Fruit fly (Drosophila melanogaster) whole organism, wandering third instar larva: Measurements from ENCODE around the gene mon2.

ENCODE experiments used
- Abd-B ChIP-seq: fragments of >200 bp; optimal IDR thresholded peaks from 2 replicates; lab custom pipeline; 2017; ENCODE audit warnings: missing biosample characterization, missing genetic modification characterization
- CG9705 ChIP-seq: fragments of 200-800 bp; sonication (Bioruptor generic); optimal IDR thresholded peaks from 2 replicates; lab custom pipeline; 2018; ENCODE audit warnings: missing biosample characterization, mild to moderate bottlenecking, missing genetic modification characterization
- CrebA ChIP-seq: fragments of 200-800 bp; sonication (Bioruptor generic); optimal IDR thresholded peaks from 2 replicates; lab custom pipeline; 2016; ENCODE audit warnings: missing biosample characterization, mild to moderate bottlenecking, missing genetic modification characterization, borderline replicate concordance
- Dfd ChIP-seq: fragments of >200 bp; optimal IDR thresholded peaks from 2 replicates; lab custom pipeline; 2017; ENCODE audit warnings: missing biosample characterization, missing genetic modification characterization
- Dif ChIP-seq: fragments of 200-275, 200-300 bp; sonication (Bioruptor generic); optimal IDR thresholded peaks from 2 replicates; lab custom pipeline; 2018; ENCODE audit warnings: missing biosample characterization, missing genetic modification characterization; ENCODE audit not compliant: partially characterized antibody
- HLH106 ChIP-seq: fragments of 200-800 bp; optimal IDR thresholded peaks from 3 replicates; lab custom pipeline; 2019; ENCODE audit warnings: missing biosample characterization, mild to moderate bottlenecking, missing genetic modification characterization, moderate library complexity
- Hnf4 ChIP-seq: fragments of 200-800 bp; sonication (Bioruptor generic); optimal IDR thresholded peaks from 2 replicates; lab custom pipeline; 2016; ENCODE audit warnings: missing biosample characterization, mild to moderate bottlenecking, missing genetic modification characterization
- Hr78 ChIP-seq: fragments of >200 bp; optimal IDR thresholded peaks from 2 replicates; lab custom pipeline; 2017; ENCODE audit warnings: missing biosample characterization, missing genetic modification characterization
- Jra ChIP-seq: sonication (Bioruptor generic); optimal IDR thresholded peaks from 2 replicates; lab custom pipeline; 2016; ENCODE audit warnings: missing biosample characterization, missing genetic modification characterization
- Mio ChIP-seq: sonication (Bioruptor generic); optimal IDR thresholded peaks from 2 replicates; lab custom pipeline; 2016; ENCODE audit warnings: missing biosample characterization, missing genetic modification characterization
- Myc ChIP-seq: fragments of >200 bp; optimal IDR thresholded peaks from 2 replicates; lab custom pipeline; 2017
- N ChIP-seq: fragments of >200 bp; optimal IDR thresholded peaks from 2 replicates; lab custom pipeline; 2018; ENCODE audit warnings: missing biosample characterization, missing external identifiers, missing genetic modification characterization
- OdsH ChIP-seq: fragments of 200-800 bp; sonication (Bioruptor generic); optimal IDR thresholded peaks from 2 replicates; lab custom pipeline; 2016; ENCODE audit warnings: missing biosample characterization, mild to moderate bottlenecking, missing genetic modification characterization
- Rel ChIP-seq, 2 experiments: fragments of 200-800 bp; sonication (Bioruptor generic) in 1 of 2; optimal IDR thresholded peaks; 2 replicates in 1 of 2; 3 replicates in 1 of 2; lab custom pipeline; 2016 to 2019; ENCODE audit warnings: mild to moderate bottlenecking in 2 of 2, missing biosample characterization in 2 of 2, missing genetic modification characterization in 2 of 2, moderate library complexity in 1 of 2
- Sp1 ChIP-seq: fragments of 200-800 bp; sonication (Bioruptor generic); optimal IDR thresholded peaks from 3 replicates; lab custom pipeline; 2019; ENCODE audit warnings: missing biosample characterization, mild to moderate bottlenecking, missing genetic modification characterization, moderate library complexity
- Vsx2 ChIP-seq: fragments of 200-300, 225-300 bp; sonication (Bioruptor generic); optimal IDR thresholded peaks from 2 replicates; lab custom pipeline; 2018; ENCODE audit warnings: missing biosample characterization, missing genetic modification characterization; ENCODE audit not compliant: partially characterized antibody
- br ChIP-seq: fragments of 200-800 bp; sonication (Bioruptor generic); optimal IDR thresholded peaks from 2 replicates; lab custom pipeline; 2016; ENCODE audit warnings: missing biosample characterization, missing genetic modification characterization
- dmrt93B ChIP-seq: fragments of 200-800 bp; sonication (Bioruptor generic); optimal IDR thresholded peaks from 2 replicates; lab custom pipeline; 2018; ENCODE audit warnings: missing biosample characterization, mild to moderate bottlenecking, missing genetic modification characterization
- dsf ChIP-seq: sonication (Bioruptor generic); optimal IDR thresholded peaks from 2 replicates; lab custom pipeline; 2016; ENCODE audit warnings: missing biosample characterization, missing genetic modification characterization, borderline replicate concordance
- fru ChIP-seq: fragments of 200-800 bp; sonication (Bioruptor generic); optimal IDR thresholded peaks from 3 replicates; lab custom pipeline; 2016; ENCODE audit warnings: missing biosample characterization, mild to moderate bottlenecking, missing genetic modification characterization
- h ChIP-seq: fragments of 200-800 bp; sonication (Bioruptor generic); optimal IDR thresholded peaks from 3 replicates; lab custom pipeline; 2016; ENCODE audit warnings: missing biosample characterization, mild to moderate bottlenecking, missing genetic modification characterization
- jim ChIP-seq: fragments of 175-275, 200-325 bp; sonication (Bioruptor generic); optimal IDR thresholded peaks from 2 replicates; lab custom pipeline; 2016; ENCODE audit warnings: missing biosample characterization, mild to moderate bottlenecking, missing genetic modification characterization
- pan ChIP-seq: fragments of >200 bp; optimal IDR thresholded peaks from 2 replicates; lab custom pipeline; 2017
- psq ChIP-seq: fragments of 200-800 bp; sonication (Bioruptor generic); optimal IDR thresholded peaks from 3 replicates; lab custom pipeline; 2017; ENCODE audit warnings: missing biosample characterization, mild to moderate bottlenecking, missing genetic modification characterization, moderate library complexity
- rgr ChIP-seq: fragments of 200-800 bp; sonication (Bioruptor generic); optimal IDR thresholded peaks from 3 replicates; lab custom pipeline; 2016; ENCODE audit warnings: missing biosample characterization, mild to moderate bottlenecking, missing genetic modification characterization
- sage ChIP-seq: fragments of 200-800 bp; sonication (Bioruptor generic); optimal IDR thresholded peaks from 2 replicates; lab custom pipeline; 2016; ENCODE audit warnings: missing biosample characterization, mild to moderate bottlenecking, missing genetic modification characterization
- usp ChIP-seq: fragments of >200 bp; optimal IDR thresholded peaks from 2 replicates; lab custom pipeline; 2017; ENCODE audit warnings: missing biosample characterization, missing genetic modification characterization
- woc ChIP-seq: sonication (Bioruptor generic); optimal IDR thresholded peaks from 2 replicates; lab custom pipeline; 2016; ENCODE audit warnings: missing biosample characterization, mild to moderate bottlenecking, missing genetic modification characterization

The mon2 gene

DNA sequence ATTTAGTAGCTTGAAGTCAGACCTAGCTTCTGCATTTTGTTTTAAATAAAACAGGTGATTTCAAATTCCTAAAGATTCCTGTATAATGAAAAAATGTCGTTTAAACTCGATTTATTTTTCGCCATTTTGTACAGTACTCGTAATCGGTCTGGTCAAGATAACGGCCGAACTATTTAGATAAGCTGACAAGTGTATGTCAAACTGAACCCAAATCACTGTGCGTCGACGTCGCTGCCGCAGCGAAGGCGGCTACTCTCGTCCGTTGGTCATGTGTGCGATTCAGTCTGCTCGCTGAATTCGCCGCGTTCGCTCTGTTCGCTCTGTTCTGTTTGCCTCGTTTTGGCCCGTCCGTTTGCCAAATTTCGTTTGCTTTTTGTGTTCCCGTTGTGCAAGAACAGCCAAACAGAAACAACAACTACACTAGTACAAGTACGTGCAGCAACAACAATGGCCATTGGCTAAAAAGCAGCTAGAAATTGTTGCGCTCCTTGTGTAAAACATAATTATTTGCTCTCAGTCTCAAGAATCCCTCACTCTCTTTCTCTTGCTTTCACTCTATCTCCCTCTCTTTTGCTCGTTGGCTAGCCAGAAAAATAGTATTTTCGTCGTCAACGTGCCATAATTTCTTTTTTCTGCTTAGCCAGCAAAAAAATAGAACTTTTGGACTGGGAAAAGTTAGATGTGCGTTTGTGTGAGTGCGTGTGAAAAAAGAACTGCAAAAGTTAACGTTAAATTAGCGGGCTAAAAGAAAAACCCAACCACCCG, 35.6 kb downstream of the mon2 start (continued):
- TF ChIP-seq woc (GFP tag; lab: Kevin White, UChicago) (peak; percentile 7), Rel (GFP tag; optimal IDR thresholded peaks at IDR 0.05; lab: Kevin White, UChicago) (no peak), Rel (tag; optimal IDR thresholded peaks at IDR 0.05; lab: Kevin White, UChicago) (no peak), Hr78 (GFP tag; lab: Kevin White, UChicago) (no peak), pan (lab: Kevin White, UChicago) (no peak), dsf (no peak), Myc (lab: Kevin White, UChicago) (no peak), HLH106 (tag; lab: Kevin White, UChicago) (no peak), Dif (GFP tag; lab: Kevin White, UChicago) (peak; percentile 31), Hnf4 (GFP tag; lab: Kevin White, UChicago) (no peak), Jra (GFP tag; lab: Kevin White, UChicago) (no peak), usp (no peak), OdsH (GFP tag; lab: Kevin White, UChicago) (peak; percentile 47), Dfd (GFP tag; lab: Kevin White, UChicago) (no peak), N (GFP tag; lab: Kevin White, UChicago) (no peak)

DNA sequence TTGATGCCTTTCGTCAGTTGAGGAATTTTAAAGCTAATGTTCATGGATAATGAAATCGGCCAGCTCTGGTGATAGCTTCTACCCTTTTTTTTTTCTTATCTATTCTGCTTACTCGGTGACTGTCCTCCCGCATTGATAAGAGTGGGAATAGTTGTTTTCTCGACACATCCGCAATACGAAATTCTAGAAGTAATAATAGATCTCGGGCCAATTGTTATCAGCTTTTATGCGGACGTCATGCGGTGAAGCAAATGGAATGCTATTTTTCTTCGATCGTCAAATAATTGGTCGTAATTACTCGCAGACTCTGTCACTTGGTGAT, 36.4 kb downstream of the mon2 start:
- TF ChIP-seq fru (GFP tag; lab: Kevin White, UChicago), result no peak
- no peak for TF ChIP-seq Rel (GFP tag; optimal IDR thresholded peaks at IDR 0.05; lab: Kevin White, UChicago)
- TF ChIP-seq Rel (tag; optimal IDR thresholded peaks at IDR 0.05; lab: Kevin White, UChicago), result peak; percentile 16

DNA sequence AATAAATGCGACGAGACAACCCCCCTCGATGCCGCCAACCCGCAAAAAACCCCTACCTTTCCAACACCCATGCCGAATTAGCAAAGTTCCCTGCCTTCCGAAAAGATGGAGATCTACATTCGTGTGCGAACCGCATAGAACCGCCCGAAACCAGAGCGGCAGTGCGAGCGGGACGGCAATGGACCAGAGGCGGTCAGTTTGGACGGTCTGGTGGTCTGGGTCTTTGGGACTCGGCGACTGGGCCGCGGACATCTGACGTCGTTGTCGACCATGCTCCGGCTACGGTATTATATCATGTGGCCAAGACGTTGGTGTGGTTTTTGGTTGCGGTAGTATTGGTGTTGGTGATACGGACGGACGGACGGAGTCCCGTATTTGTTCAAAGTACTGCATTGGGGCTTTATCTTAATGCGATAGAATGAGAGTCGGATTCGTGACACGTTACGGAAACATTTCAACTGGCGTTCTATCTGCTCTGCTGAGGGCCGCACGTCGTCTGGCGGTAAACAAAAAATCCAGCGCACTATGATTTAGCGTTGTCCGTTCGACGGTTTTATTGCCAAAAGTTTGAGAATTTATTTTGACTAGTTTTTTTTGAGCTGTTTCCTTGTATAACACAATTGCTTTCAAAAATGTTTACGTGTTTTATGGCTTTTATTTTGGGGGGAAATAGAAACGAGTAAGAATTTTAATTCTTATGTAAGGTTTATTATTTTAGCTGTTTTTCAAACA, 36.9 kb downstream of the mon2 start:
- TF ChIP-seq psq (no peak), Dfd (GFP tag; lab: Kevin White, UChicago) (no peak), Mio (GFP tag; lab: Kevin White, UChicago) (no peak), Vsx2 (GFP tag; lab: Kevin White, UChicago) (no peak), h (GFP tag; lab: Kevin White, UChicago) (peak; percentile 25), CG9705 (GFP tag; lab: Kevin White, UChicago) (no peak), rgr (GFP tag; lab: Kevin White, UChicago) (peak; percentile 11), HLH106 (tag; lab: Kevin White, UChicago) (peak; percentile 15), Hnf4 (GFP tag; lab: Kevin White, UChicago) (no peak), Myc (lab: Kevin White, UChicago) (no peak), Rel (GFP tag; optimal IDR thresholded peaks at IDR 0.05; lab: Kevin White, UChicago) (no peak), Rel (tag; optimal IDR thresholded peaks at IDR 0.05; lab: Kevin White, UChicago) (peak; percentile 3), woc (GFP tag; lab: Kevin White, UChicago) (no peak), br (peak; percentile 19)

DNA sequence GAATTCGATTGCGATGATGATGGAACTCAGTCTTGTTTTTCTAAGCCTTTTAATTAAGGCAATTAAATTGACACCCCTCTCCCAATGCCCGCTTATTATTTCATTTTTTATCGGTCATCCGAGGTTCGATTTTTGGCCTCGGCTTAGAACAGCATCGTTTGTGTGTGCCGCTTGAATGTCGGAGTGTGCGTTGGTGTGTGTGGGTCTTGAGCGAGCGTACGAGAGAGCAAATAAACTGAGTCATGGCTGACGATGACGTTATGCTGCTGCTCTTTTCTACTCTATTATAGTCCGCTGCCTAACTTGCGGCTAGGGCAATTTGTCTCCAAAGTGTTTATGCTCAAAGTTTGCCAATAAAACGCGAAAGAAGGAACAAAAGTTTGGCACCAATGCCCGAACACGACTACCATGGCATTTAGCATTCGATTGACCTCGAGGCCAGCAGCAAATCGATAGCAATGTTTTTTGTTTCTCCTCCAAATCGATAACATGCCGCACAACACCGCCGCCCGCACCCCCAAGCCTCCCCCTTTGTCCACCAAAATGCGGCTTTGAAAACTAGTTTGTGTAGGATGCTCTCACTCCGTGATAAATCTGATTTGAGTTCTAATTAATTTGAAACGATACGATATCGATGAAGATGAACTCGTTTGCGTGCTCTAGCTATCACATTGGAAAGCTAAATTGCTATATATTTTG, 38.2 kb downstream of the mon2 start:
- TF ChIP-seq dmrt93B (no peak), fru (GFP tag; lab: Kevin White, UChicago) (no peak), rgr (GFP tag; lab: Kevin White, UChicago) (no peak), Mio (GFP tag; lab: Kevin White, UChicago) (no peak), Dfd (GFP tag; lab: Kevin White, UChicago) (no peak), HLH106 (tag; lab: Kevin White, UChicago) (no peak), Abd-B (GFP tag; lab: Kevin White, UChicago) (no peak), jim (no peak), Sp1 (GFP tag; lab: Kevin White, UChicago) (no peak), sage (GFP tag; lab: Kevin White, UChicago) (no peak), psq (no peak), CrebA (GFP tag; lab: Kevin White, UChicago) (no peak), Vsx2 (GFP tag; lab: Kevin White, UChicago) (no peak), Dif (GFP tag; lab: Kevin White, UChicago) (no peak)
